Worm (Caenorhabditis elegans) whole organism, early embryonic: ENCODE data around the gene clec-223.

Source experiments
- B0310.2 ChIP-seq: sonication (generic microtip); optimal IDR thresholded peaks from 2 replicates; lab custom pipeline; 2016; ENCODE audit warnings: mild to moderate bottlenecking, missing genetic modification characterization, missing compliant biosample characterization
- F13C5.2 ChIP-seq: sonication (generic microtip); optimal IDR thresholded peaks from 2 replicates; lab custom pipeline; 2017; ENCODE audit warnings: mild to moderate bottlenecking, missing genetic modification characterization, inconsistent platforms, missing compliant biosample characterization
- aly-1 ChIP-seq: sonication (generic microtip); optimal IDR thresholded peaks from 2 replicates; lab custom pipeline; 2016; ENCODE audit warnings: missing genetic modification characterization, missing compliant biosample characterization
- ceh-13 ChIP-seq: fragments of 200-800 bp; sonication (Bioruptor generic); optimal IDR thresholded peaks from 2 replicates; lab custom pipeline; 2018; ENCODE audit warnings: mild to moderate bottlenecking, missing genetic modification characterization, missing compliant biosample characterization
- flt-1 ChIP-seq: fragments of 200-800 bp; sonication (Bioruptor generic); IDR thresholded peaks from 2 replicates; pipeline ENCODE4 v1.3.6; 2022; ENCODE audit warnings: missing genetic modification characterization, missing compliant biosample characterization
- pes-1 ChIP-seq: fragments of 200-800 bp; sonication (Bioruptor generic); IDR thresholded peaks from 2 replicates; pipeline ENCODE4 v1.3.6; 2022; ENCODE audit warnings: missing genetic modification reagents, missing genetic modification characterization, missing compliant biosample characterization
- scrt-1 ChIP-seq: fragments of 200-800 bp; sonication (Bioruptor generic); IDR thresholded peaks from 2 replicates; pipeline ENCODE4 v1.3.6; 2022; ENCODE audit warnings: missing genetic modification characterization, missing compliant biosample characterization
- tra-4 ChIP-seq: sonication (generic microtip); optimal IDR thresholded peaks from 2 replicates; lab custom pipeline; 2017; ENCODE audit warnings: missing genetic modification characterization, missing compliant biosample characterization

clec-223 gene

ce11 chrV:11323720-11324119 lies 50.8 kb downstream of the clec-223 start, which contains the start of gene str-141:
Gene str-141, minus strand, starts transcription at chrV:11323820.
- no peak for TF ChIP-seq aly-1 (tag; lab: Kevin White, UChicago)
- TF ChIP-seq F13C5.2 (tag; lab: Kevin White, UChicago): no peak
- TF ChIP-seq ceh-13 (GFP tag; lab: Kevin White, UChicago): no peak
- TF ChIP-seq tra-4 (tag; lab: Kevin White, UChicago): no peak
- TF ChIP-seq B0310.2 (tag; lab: Kevin White, UChicago): no peak
- no peak for TF ChIP-seq scrt-1

ce11 chrV:11326914-11327367 lies 54.0 kb downstream of the clec-223 start, which contains the start of gene tmed-10:
Gene tmed-10, minus strand, starts transcription at chrV:11326964.
- no peak for TF ChIP-seq pes-1 (GFP tag; lab: Robert Waterston, UW)
- peak; percentile 50; the same call in 1 of the 2 replicates for TF ChIP-seq flt-1 (GFP tag; lab: Robert Waterston, UW)
